Worm (Caenorhabditis elegans): ENCODE data around the gene ZC13.2.

Gene ZC13.2

DNA sequence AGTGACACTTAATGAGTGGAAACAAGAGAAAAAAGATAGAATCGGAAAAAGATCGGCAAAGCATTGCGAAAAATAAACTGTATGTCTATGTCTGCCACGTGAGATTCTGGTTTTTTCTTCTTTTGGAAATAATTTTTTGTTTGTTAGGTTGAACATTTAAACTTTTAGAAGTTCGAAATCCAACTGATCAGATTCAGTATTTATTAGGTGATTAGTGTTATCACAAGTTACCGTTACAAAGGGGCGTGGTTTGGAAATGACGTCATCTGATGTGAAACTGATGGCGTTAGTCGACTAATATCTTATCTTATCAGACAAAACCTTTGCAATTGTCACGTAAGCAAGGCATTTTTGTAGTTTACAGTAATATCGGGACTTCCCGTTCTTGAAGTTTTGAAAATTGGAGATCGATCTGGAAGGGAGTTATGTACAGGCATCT lies 16.2 kb upstream of the ZC13.2 start (continued):
- TF ChIP-seq jun-1 (tag; optimal IDR thresholded peaks at IDR 0.05) = no peak
- TF ChIP-seq C16A3.4 (tag; optimal IDR thresholded peaks at IDR 0.05) = peak; percentile 35
- no peak for TF ChIP-seq mab-9 (GFP tag; IDR thresholded peaks at IDR 0.05)
- peak; percentile 58 for TF ChIP-seq nhr-19 (GFP tag; conservative IDR thresholded peaks at IDR 0.05)
- no peak for TF ChIP-seq ets-5 (GFP tag; IDR thresholded peaks at IDR 0.05)
- TF ChIP-seq blmp-1 (tag; optimal IDR thresholded peaks at IDR 0.05) = peak; percentile 62
- TF ChIP-seq elt-3 (tag; optimal IDR thresholded peaks at IDR 0.05) = peak in 5 of 6 experiments; percentile 83 to 98 (median 97)
- peak; percentile 68 for TF ChIP-seq lin-14 (GFP tag; optimal IDR thresholded peaks at IDR 0.05)
- TF ChIP-seq nhr-20 (tag; optimal IDR thresholded peaks at IDR 0.05) = peak; percentile 73
- no peak for TF ChIP-seq unc-62 (GFP tag; optimal IDR thresholded peaks at IDR 0.05)
- TF ChIP-seq nhr-71 (tag; optimal IDR thresholded peaks at IDR 0.05) = peak; percentile 77
- TF ChIP-seq ztf-4 (tag; optimal IDR thresholded peaks at IDR 0.05) = peak; percentile 73
- peak; percentile 46 for TF ChIP-seq nhr-47 (tag; optimal IDR thresholded peaks at IDR 0.05)
- TF ChIP-seq sox-4 (tag; optimal IDR thresholded peaks at IDR 0.05) = no peak
- peak in 1 of 2 experiments; percentile 34 for TF ChIP-seq egl-27 (tag; optimal IDR thresholded peaks at IDR 0.05)
- TF ChIP-seq ztf-11 (tag; optimal IDR thresholded peaks at IDR 0.05) = no peak

DNA sequence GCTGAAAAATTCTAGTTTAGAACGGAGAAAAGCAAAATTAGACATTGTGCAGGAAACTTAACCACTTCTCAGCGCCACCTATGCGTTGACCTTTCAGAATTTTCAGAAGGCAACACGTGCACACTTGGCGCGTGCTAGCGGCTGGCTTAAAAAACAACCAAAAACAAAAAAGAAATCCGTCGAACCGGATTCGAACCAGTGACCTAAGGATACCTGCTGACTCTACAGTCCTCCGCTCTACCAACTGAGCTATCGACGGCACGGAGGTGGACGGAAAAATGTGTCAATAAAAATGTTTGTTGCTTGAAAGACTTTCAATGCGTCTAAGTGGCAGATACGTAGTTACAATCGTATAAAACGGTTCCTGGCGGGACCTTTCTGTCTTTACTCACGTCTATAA lies 15.3 kb upstream of the ZC13.2 start:
- no peak for TF ChIP-seq lsy-2 (tag; optimal IDR thresholded peaks at IDR 0.05)
- peak in 1 of 2 experiments; percentile 23 for TF ChIP-seq lin-35 (GFP tag; optimal IDR thresholded peaks at IDR 0.05)
- TF ChIP-seq pag-3 (tag; optimal IDR thresholded peaks at IDR 0.05; ENCODE audit: borderline replicate concordance, insufficient read depth) = no peak
- peak; percentile 49 for TF ChIP-seq nhr-85 (tag)
- TF ChIP-seq ets-5 (GFP tag; IDR thresholded peaks at IDR 0.05) = no peak

DNA sequence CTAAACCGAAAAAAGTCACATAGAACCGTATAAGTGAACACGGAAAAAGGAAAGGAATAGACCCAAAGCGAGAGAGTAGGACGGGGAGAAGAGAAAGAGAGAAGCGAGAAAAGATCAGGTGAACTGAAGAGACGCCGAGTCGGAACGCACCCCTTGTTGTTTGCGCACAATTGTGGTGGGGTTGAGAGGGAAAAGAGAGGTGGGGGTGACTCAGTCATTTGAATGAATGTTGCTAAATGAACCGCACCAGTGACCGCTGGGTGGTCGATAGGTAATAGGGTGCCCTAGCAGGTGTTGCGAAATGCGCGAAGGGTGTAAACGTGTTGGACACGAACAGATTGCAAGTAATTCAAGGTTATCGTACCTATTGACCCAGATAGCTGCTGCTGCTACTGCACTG lies 9.4 kb upstream of the ZC13.2 start, which contains the start of gene lgl-1:
TSS of gene lgl-1 (minus strand) at position 70 of the 400 bp plus-strand sequence.
- TF ChIP-seq vab-15 (tag; optimal IDR thresholded peaks at IDR 0.05) (no peak), dpl-1 (GFP tag; optimal IDR thresholded peaks at IDR 0.05) (no peak), fos-1 (tag; optimal IDR thresholded peaks at IDR 0.05) (peak; percentile 22), nhr-71 (tag; optimal IDR thresholded peaks at IDR 0.05) (no peak), isw-1 (GFP tag; IDR thresholded peaks at IDR 0.05) (0 out of 2 replicates have a peak, but pooled peaks have one; percentile 6), pqm-1 (tag; optimal IDR thresholded peaks at IDR 0.05) (no peak), pax-3 (tag; optimal IDR thresholded peaks at IDR 0.05) (no peak), grh-1 (GFP tag; IDR thresholded peaks at IDR 0.05) (no peak), nhr-237 (tag; optimal IDR thresholded peaks at IDR 0.05) (no peak), C34B4.2 (tag; optimal IDR thresholded peaks at IDR 0.05) (no peak), nhr-77 (tag; optimal IDR thresholded peaks at IDR 0.05) (no peak), zag-1 (tag; optimal IDR thresholded peaks at IDR 0.05) (no peak), snpc-4 (tag; optimal IDR thresholded peaks at IDR 0.05) (no peak), dsc-1 (tag; optimal IDR thresholded peaks at IDR 0.05) (no peak), jun-1 (tag; optimal IDR thresholded peaks at IDR 0.05) (peak; percentile 64), lin-15B (tag; optimal IDR thresholded peaks at IDR 0.05) (no peak), egl-27 (tag; optimal IDR thresholded peaks at IDR 0.05) (no peak), fkh-8 (tag; optimal IDR thresholded peaks at IDR 0.05) (peak; percentile 20), nhr-90 (tag; optimal IDR thresholded peaks at IDR 0.05; ENCODE audit: poor library complexity) (no peak), hpl-2 (GFP tag; optimal IDR thresholded peaks at IDR 0.05) (no peak), nhr-84 (tag; optimal IDR thresholded peaks at IDR 0.05) (no peak), blmp-1 (tag; optimal IDR thresholded peaks at IDR 0.05) (peak; percentile 51), ceh-90 (tag; optimal IDR thresholded peaks at IDR 0.05) (no peak), elt-2 (tag; optimal IDR thresholded peaks at IDR 0.05) (no peak), nhr-76 (tag; optimal IDR thresholded peaks at IDR 0.05) (no peak), ztf-11 (tag; optimal IDR thresholded peaks at IDR 0.05) (no peak), ceh-8 (GFP tag; optimal IDR thresholded peaks at IDR 0.05) (no peak), lin-35 (GFP tag; optimal IDR thresholded peaks at IDR 0.05) (peak; percentile 16 to 32), Y116A8C.19 (tag; optimal IDR thresholded peaks at IDR 0.05; ENCODE audit: borderline replicate concordance) (no peak), unc-130 (tag; optimal IDR thresholded peaks at IDR 0.05) (no peak), tlp-1 (tag; optimal IDR thresholded peaks at IDR 0.05) (no peak), C16A3.4 (tag; optimal IDR thresholded peaks at IDR 0.05) (no peak), nhr-85 (tag) (peak; percentile 75), ztf-4 (tag; optimal IDR thresholded peaks at IDR 0.05) (no peak), skn-1 (tag; optimal IDR thresholded peaks at IDR 0.05) (no peak), unc-30 (tag; optimal IDR thresholded peaks at IDR 0.05) (no peak), lin-39 (tag; optimal IDR thresholded peaks at IDR 0.05) (no peak), aha-1 (tag; optimal IDR thresholded peaks at IDR 0.05) (no peak)
